Fruit fly (Drosophila melanogaster): ENCODE results near the gene CG7606.

DNA sequence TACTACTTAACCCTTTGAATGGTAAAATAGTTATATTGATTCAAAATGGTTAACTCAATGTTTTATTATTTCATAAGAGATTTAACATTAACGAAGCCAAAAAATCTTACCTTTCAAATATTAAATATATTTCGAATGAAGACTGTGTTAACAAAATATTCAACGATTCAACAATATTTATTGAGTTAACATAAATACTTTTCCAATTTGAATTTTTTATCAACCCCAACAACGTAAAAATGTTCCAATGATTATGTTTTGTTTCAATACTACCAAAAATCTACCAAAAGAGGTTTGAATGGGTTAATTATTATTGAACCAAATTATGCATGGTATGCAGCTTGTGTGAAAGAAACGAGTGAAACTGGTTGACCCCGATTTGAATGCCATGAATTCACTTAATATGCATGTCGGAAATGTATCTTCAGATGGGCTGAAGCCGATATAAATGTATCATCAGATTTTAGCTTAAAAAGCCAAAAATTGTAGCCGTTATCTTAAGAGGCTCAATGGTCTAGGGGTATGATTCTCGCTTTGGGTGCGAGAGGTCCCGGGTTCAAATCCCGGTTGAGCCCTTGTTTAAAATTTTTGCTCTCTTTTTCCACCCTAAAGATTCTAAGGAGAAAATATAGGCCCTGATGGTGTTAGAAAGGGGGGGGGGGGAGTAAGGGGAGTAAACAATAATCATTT, 35.0 kb downstream of the CG7606 start:
- TF ChIP-seq Lpt (GFP tag; optimal IDR thresholded peaks at IDR 0.05) (no peak), Sox14 (GFP tag; optimal IDR thresholded peaks at IDR 0.05) (no peak), Blimp-1 (GFP tag; optimal IDR thresholded peaks at IDR 0.05) (no peak), Eip78C (GFP tag) (peak; percentile 81), CG6276 (GFP tag; optimal IDR thresholded peaks at IDR 0.05) (no peak), CG8319 (GFP tag; optimal IDR thresholded peaks at IDR 0.05) (no peak), CG11762 (GFP tag; optimal IDR thresholded peaks at IDR 0.05; ENCODE audit: insufficient read depth) (no peak)
